Fruit fly (Drosophila melanogaster): Measurements from ENCODE around the gene Odj.
A peak's percentile ranks its signal among the peaks of the same experiment; 100 is the strongest.

DNA sequence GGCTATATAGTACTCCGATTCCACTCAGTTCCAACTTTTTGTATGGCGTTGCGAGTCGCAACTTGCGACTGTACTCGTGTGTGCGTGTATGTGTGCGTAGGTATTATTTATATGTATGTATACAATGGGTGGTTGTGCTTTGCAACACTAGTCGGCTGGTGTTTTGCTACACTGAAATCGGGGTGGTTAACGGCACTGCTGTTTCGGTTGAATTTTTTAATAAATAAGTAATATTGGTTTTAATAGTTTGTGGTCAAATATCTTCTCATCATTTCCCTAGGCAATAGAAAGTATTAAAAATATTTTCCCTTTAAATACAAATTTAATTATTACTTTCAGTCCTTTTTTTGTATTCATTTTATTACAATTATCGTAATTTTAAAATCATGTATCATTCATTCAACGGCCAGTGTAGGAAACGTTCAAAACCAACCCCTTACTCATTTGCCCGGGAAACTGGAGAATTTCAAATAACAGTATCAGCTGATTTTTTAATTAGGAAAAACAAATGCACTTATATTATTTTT lies 10.7 kb downstream of the Odj start, which contains the start of gene CG7379:
- TF ChIP-seq cnc (optimal IDR thresholded peaks at IDR 0.05) (no peak), tj (GFP tag; optimal IDR thresholded peaks at IDR 0.05) (peak; percentile 36), CG12768 (GFP tag; optimal IDR thresholded peaks at IDR 0.05) (peak; percentile 97), CG7101 (tag; optimal IDR thresholded peaks at IDR 0.05) (peak; percentile 93), Crg-1 (GFP tag; optimal IDR thresholded peaks at IDR 0.05) (peak; percentile 99), kay (GFP tag; ENCODE audit: borderline replicate concordance) (peak; percentile 97), Clk (GFP tag; optimal IDR thresholded peaks at IDR 0.05) (peak; percentile 95), ovo (GFP tag; optimal IDR thresholded peaks at IDR 0.05) (peak; percentile 97), Mnt (GFP tag; optimal IDR thresholded peaks at IDR 0.05) (peak; percentile 93), toe (GFP tag; optimal IDR thresholded peaks at IDR 0.05) (peak; percentile 93), CG7045 (GFP tag; optimal IDR thresholded peaks at IDR 0.05) (peak; percentile 92), CG33017 (tag; optimal IDR thresholded peaks at IDR 0.05) (peak; percentile 81), cic (GFP tag; optimal IDR thresholded peaks at IDR 0.05) (peak; percentile 80)
